Worm (Caenorhabditis elegans) whole organism, L4 larva: Measurements from ENCODE around the gene qars-1.
A peak's percentile ranks its signal among the peaks of the same experiment; 100 is the strongest.
"Not testable (repeated sequence)": the region's sequence is repeated elsewhere in the genome, so short reads cannot be mapped to it uniquely, and the experiment has no call there.

Experiments
- D1046.2 ChIP-seq: fragments of 200-800 bp; sonication (Bioruptor generic); IDR thresholded peaks from 2 replicates; pipeline ENCODE4 v1.3.6; 2022; ENCODE audit warnings: missing genetic modification characterization, missing compliant biosample characterization
- F44E2.7 ChIP-seq: fragments of 200-800 bp; sonication (Bioruptor generic); IDR thresholded peaks from 2 replicates; pipeline ENCODE4 v2.1.2; 2022; ENCODE audit warnings: missing genetic modification characterization, missing compliant biosample characterization
- T26A8.4 ChIP-seq: fragments of 200-800 bp; sonication (Bioruptor generic); IDR thresholded peaks from 2 replicates; pipeline ENCODE4 v1.3.6; 2022; ENCODE audit warnings: missing genetic modification characterization, missing compliant biosample characterization
- ZK546.5 ChIP-seq, 2 experiments: sonication (generic microtip); optimal IDR thresholded peaks; 2 replicates each; lab custom pipeline; 2017; ENCODE audit warnings: missing biosample characterization in 2 of 2, missing genetic modification characterization in 2 of 2
- aha-1 ChIP-seq: fragments of 150-350 bp; peaks from one replicate; lab custom pipeline; 2014; ENCODE audit warnings: missing biosample characterization, missing genetic modification characterization
- aly-2 ChIP-seq: sonication (generic microtip); optimal IDR thresholded peaks from 2 replicates; lab custom pipeline; 2018; ENCODE audit warnings: missing biosample characterization, missing genetic modification characterization
- cey-2 ChIP-seq: sonication (generic microtip); optimal IDR thresholded peaks from 3 replicates; lab custom pipeline; 2017; ENCODE audit warnings: missing genetic modification characterization, mild to moderate bottlenecking, missing compliant biosample characterization, antibody characterized with exemption, borderline replicate concordance; ENCODE audit not compliant: insufficient read depth
- daf-12 ChIP-seq: fragments of 150-350 bp; optimal IDR thresholded peaks from 2 replicates; lab custom pipeline; 2014; ENCODE audit warnings: missing biosample characterization, missing genetic modification reagents, missing genetic modification characterization
- daf-16 ChIP-seq, 3 experiments: sonication (generic microtip); optimal IDR thresholded peaks; 2 replicates each; lab custom pipeline; 2016 to 2017; ENCODE audit warnings: missing genetic modification characterization in 3 of 3, missing genetic modification reagents in 3 of 3, mild to moderate bottlenecking in 2 of 3, missing compliant biosample characterization in 2 of 3, missing biosample characterization in 1 of 3, moderate library complexity in 1 of 3
- daf-19 ChIP-seq: fragments of 200-800 bp; sonication (Bioruptor generic); conservative IDR thresholded peaks from 2 replicates; pipeline ENCODE4 v1.3.6; 2022; ENCODE audit warnings: missing genetic modification characterization, missing compliant biosample characterization
- egl-27 ChIP-seq: sonication (generic microtip); optimal IDR thresholded peaks from 3 replicates; lab custom pipeline; 2017; ENCODE audit warnings: missing biosample characterization, missing genetic modification reagents, missing genetic modification characterization
- gei-8 ChIP-seq: fragments of 200-800 bp; sonication (Bioruptor generic); optimal IDR thresholded peaks from 2 replicates; lab custom pipeline; 2018; ENCODE audit warnings: mild to moderate bottlenecking, missing genetic modification characterization, missing compliant biosample characterization
- hif-1 ChIP-seq, 2 experiments: sonication (generic microtip); optimal IDR thresholded peaks; 2 replicates each; lab custom pipeline; 2016 to 2017; ENCODE audit warnings: missing compliant biosample characterization in 2 of 2, missing genetic modification characterization in 2 of 2, missing genetic modification reagents in 2 of 2, missing genotype in 2 of 2, mild to moderate bottlenecking in 1 of 2
- hlh-30 ChIP-seq: sonication (generic microtip); optimal IDR thresholded peaks from 2 replicates; lab custom pipeline; 2017; ENCODE audit warnings: antibody characterized with exemption, mild to moderate bottlenecking, missing genetic modification characterization, missing compliant biosample characterization; ENCODE audit not compliant: insufficient read depth
- lin-13 ChIP-seq: fragments of 150-350 bp; optimal IDR thresholded peaks from 2 replicates; lab custom pipeline; 2014; ENCODE audit warnings: missing biosample characterization, missing genetic modification reagents, missing genetic modification characterization
- lin-38 ChIP-seq: fragments of 200-800 bp; sonication (Bioruptor generic); IDR thresholded peaks from 2 replicates; pipeline ENCODE4 v1.3.6; 2022; ENCODE audit warnings: missing genetic modification reagents, missing genetic modification characterization, missing compliant biosample characterization
- lir-3 ChIP-seq: sonication (generic microtip); optimal IDR thresholded peaks from 2 replicates; lab custom pipeline; 2016; ENCODE audit warnings: mild to moderate bottlenecking, missing genetic modification characterization, missing compliant biosample characterization
- madf-5 ChIP-seq, 2 experiments: fragments of 200-800 bp; sonication (Bioruptor generic); IDR thresholded peaks; 2 replicates each; pipeline ENCODE4 v1.3.6; 2022; ENCODE audit warnings: missing compliant biosample characterization in 2 of 2, missing genetic modification characterization in 2 of 2
- mdt-29 ChIP-seq: fragments of 200-800 bp; sonication (Bioruptor generic); IDR thresholded peaks from 2 replicates; pipeline ENCODE4 v1.3.6; 2022; ENCODE audit warnings: missing genetic modification reagents, missing genetic modification characterization, missing compliant biosample characterization
- mes-2 ChIP-seq: sonication (generic microtip); optimal IDR thresholded peaks from 2 replicates; lab custom pipeline; 2016; ENCODE audit warnings: missing genotype, mild to moderate bottlenecking, missing genetic modification characterization, missing compliant biosample characterization; ENCODE audit not compliant: poor library complexity, severe bottlenecking
- mxl-2 ChIP-seq: fragments of 200-800 bp; sonication (Bioruptor generic); conservative IDR thresholded peaks from 2 replicates; pipeline ENCODE4 v1.3.6; 2022; ENCODE audit warnings: missing genetic modification reagents, missing genetic modification characterization, missing compliant biosample characterization
- nhr-25 ChIP-seq: sonication (generic microtip); optimal IDR thresholded peaks from 2 replicates; lab custom pipeline; 2017; ENCODE audit warnings: missing genetic modification characterization, mild to moderate bottlenecking, missing compliant biosample characterization, antibody characterized with exemption, moderate library complexity, borderline replicate concordance; ENCODE audit not compliant: insufficient read depth
- nhr-76 ChIP-seq: fragments of 150-350 bp; optimal IDR thresholded peaks from 2 replicates; lab custom pipeline; 2014; ENCODE audit warnings: missing biosample characterization, missing genetic modification characterization
- pha-4 ChIP-seq, 2 experiments: fragments of 150-350 bp in 1 of 2; fragments of 200-800 bp in 1 of 2; sonication (Bioruptor generic) in 1 of 2; IDR thresholded peaks in 1 of 2; optimal IDR thresholded peaks in 1 of 2; 2 replicates each; pipeline versions ENCODE4 v1.3.6 to Lab custom; 2014 to 2022; ENCODE audit warnings: missing genetic modification characterization in 2 of 2, missing genetic modification reagents in 2 of 2, missing biosample characterization in 1 of 2, missing compliant biosample characterization in 1 of 2
- pqm-1 ChIP-seq: sonication (generic microtip); optimal IDR thresholded peaks from 2 replicates; lab custom pipeline; 2017; ENCODE audit warnings: missing biosample characterization, missing genetic modification characterization
- set-16 ChIP-seq: fragments of 200-800 bp; sonication (Bioruptor generic); IDR thresholded peaks from 2 replicates; pipeline ENCODE4 v1.3.6; 2022; ENCODE audit warnings: missing genetic modification reagents, missing genetic modification characterization, missing compliant biosample characterization
- snpc-1.2 ChIP-seq: fragments of 200-800 bp; sonication (Bioruptor generic); IDR thresholded peaks from 2 replicates; pipeline ENCODE4 v1.3.6; 2022; ENCODE audit warnings: missing genetic modification reagents, missing genetic modification characterization, missing compliant biosample characterization
- snpc-4 ChIP-seq: fragments of 150-350 bp; optimal IDR thresholded peaks from 2 replicates; lab custom pipeline; 2014; ENCODE audit warnings: missing biosample characterization, missing genetic modification characterization
- unc-130 ChIP-seq: sonication (generic microtip); optimal IDR thresholded peaks from 2 replicates; lab custom pipeline; 2016; ENCODE audit warnings: missing genetic modification reagents, missing genetic modification characterization, missing compliant biosample characterization
- unc-62 ChIP-seq, 3 experiments: fragments of 150-350 bp in 1 of 3; sonication (generic microtip); optimal IDR thresholded peaks in 2 of 3; peaks in 1 of 3; 1 replicate in 1 of 3; 2 replicates in 2 of 3; lab custom pipeline; 2014 to 2017; ENCODE audit warnings: missing biosample characterization in 3 of 3, missing genetic modification characterization in 3 of 3, missing genetic modification reagents in 3 of 3, missing genotype in 1 of 3
- vab-7 ChIP-seq: fragments of 200-800 bp; sonication (Bioruptor generic); IDR thresholded peaks from 2 replicates; pipeline ENCODE4 v1.3.6; 2022; ENCODE audit warnings: missing genetic modification reagents, missing genetic modification characterization, missing compliant biosample characterization
- zfp-3 ChIP-seq: fragments of 200-800 bp; sonication (Bioruptor generic); conservative IDR thresholded peaks from 2 replicates; pipeline ENCODE4 v1.3.6; 2022; ENCODE audit warnings: missing genetic modification reagents, missing genetic modification characterization, missing compliant biosample characterization
- ztf-11 ChIP-seq: fragments of 150-350 bp; optimal IDR thresholded peaks from 2 replicates; lab custom pipeline; 2014; ENCODE audit warnings: missing biosample characterization, missing genetic modification characterization
- ztf-7 ChIP-seq: fragments of 150-350 bp; optimal IDR thresholded peaks from 2 replicates; lab custom pipeline; 2014; ENCODE audit warnings: missing biosample characterization, missing genetic modification characterization

The qars-1 gene

DNA sequence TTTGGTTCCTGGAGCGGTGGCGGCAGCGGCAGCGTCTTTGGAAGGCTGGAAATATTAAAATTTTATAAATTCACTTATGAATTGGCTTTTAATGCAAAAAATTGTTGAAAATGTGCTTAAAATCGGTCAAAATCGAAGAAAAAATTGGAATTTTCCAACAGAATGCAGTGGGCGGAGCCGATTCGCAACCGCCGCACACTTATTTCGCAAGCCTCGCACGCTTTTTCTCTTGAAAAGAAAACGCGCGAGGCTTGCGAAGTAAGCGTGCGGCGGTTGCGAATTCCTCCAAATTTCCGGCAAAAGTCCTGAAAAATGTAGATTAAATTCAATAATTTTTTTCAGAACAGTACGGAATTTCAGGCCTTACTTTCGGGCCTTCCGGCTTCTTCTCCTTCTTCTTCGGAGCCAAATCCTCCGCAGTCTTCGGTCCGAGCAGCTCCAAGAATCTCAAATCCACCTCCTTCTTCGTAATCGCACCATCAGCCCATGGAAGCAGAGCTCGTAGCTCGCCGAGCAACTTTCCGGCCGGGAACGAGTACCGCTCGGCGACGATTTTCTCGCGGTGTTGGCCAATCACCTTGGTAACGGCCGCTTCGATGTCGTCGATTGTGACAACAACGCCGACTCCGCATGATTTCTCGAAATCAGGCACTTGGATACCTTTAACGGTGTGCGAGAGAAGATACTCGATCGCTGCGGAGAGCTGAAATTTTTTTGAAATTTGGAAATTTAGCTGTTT is 660 bp downstream of the qars-1 start:
- no peak for TF ChIP-seq ztf-11
- 0 out of 2 replicates have a peak, but pooled peaks have one; percentile 25 for TF ChIP-seq pha-4 (GFP tag; IDR thresholded peaks at IDR 0.05; lab: Robert Waterston, UW)
- TF ChIP-seq pha-4 (tag; optimal IDR thresholded peaks at IDR 0.05; lab: Kevin White, UChicago), result no peak
- no peak for TF ChIP-seq hlh-30 (tag; lab: Kevin White, UChicago)
- TF ChIP-seq mxl-2 (GFP tag; lab: Robert Waterston, UW), result no peak
- peak; percentile 42 for TF ChIP-seq lin-38 (GFP tag; lab: Robert Waterston, UW)
- TF ChIP-seq set-16 (GFP tag; lab: Robert Waterston, UW), result peak; percentile 80
- no peak for TF ChIP-seq gei-8
- TF ChIP-seq lir-3, result no peak
- TF ChIP-seq hif-1 (tag; optimal IDR thresholded peaks at IDR 0.05; lab: Kevin White, UChicago), result no peak
- peak; percentile 16; the same call in 1 of the 2 replicates for TF ChIP-seq snpc-1.2 (GFP tag; lab: Robert Waterston, UW)

DNA sequence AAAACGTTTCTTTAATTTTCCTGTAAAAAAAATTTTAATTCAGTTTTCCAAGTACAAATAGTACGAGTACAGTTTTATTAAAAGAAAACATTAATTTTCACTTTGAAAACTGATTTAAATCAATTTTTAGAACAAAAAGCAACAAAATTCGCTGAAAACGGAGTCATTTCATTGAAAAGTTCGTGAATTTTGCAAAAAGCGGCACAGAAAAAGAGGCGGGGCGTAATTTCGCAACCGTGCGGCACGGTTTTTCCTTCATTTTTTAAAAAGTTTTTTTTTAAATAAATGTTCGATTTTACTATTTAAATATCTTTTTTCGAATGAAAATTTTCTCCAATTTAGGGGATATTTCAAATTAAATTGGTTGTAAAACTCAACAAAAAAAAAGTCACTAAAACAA is 1.8 kb downstream of the qars-1 start:
- TF ChIP-seq daf-16 (GFP tag; optimal IDR thresholded peaks at IDR 0.05; lab: Kevin White, UChicago) (no peak), daf-16 (tag; optimal IDR thresholded peaks at IDR 0.05; lab: Kevin White, UChicago) (no peak)

DNA sequence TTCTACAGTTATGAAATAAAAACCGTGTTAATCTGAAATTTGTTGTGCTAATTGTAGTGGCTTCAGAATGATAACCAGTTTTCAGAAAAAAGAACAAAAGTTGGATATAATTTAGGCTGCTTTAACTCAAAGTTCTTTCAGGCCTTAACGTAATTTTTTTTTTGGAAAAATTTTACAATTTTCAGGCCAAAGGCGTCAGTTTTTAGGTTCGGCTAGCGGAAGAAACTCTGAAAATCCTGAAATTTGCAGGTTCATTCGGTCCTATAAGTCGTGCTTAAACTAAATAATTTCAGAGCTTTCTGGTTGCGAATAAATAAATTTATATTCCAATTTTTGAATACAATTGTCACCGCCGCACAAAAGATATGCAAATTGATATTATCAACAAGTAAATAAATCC is 4.8 kb downstream of the qars-1 start:
- no peak for TF ChIP-seq snpc-4
- 0 out of 2 replicates have a peak, but pooled peaks have one; percentile 22 for TF ChIP-seq lin-38 (GFP tag; lab: Robert Waterston, UW)
- TF ChIP-seq snpc-1.2 (GFP tag; lab: Robert Waterston, UW), result 0 out of 2 replicates have a peak, but pooled peaks have one; percentile 53
- TF ChIP-seq pqm-1 (tag; lab: Kevin White, UChicago), result no peak

DNA sequence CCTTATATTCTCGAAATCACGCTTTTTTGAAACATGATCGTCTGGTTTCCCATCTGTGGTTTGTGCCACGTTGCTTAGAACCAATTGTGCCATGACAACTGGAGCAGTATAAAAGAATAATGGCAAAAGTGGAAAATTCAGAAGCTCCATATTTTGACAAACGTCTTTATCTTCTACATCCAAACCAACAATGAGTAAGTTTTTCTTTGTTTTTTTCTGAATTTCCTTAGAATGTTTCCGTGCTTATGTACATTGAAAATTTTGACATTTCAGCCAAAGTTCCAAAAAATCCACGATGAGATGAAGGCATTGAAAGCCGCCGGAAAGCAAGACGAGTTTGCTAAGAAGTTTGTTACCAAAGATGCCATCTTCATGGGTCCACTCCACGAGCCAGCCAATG is 6.5 kb downstream of the qars-1 start, which contains the start of gene Y41E3.6:
TSS of gene Y41E3.6 (plus strand) at position 301 of the 400 bp plus-strand sequence.
- not testable (repeated sequence) for TF ChIP-seq ztf-11; F44E2.7; mes-2 (tag; lab: Kevin White, UChicago)

DNA sequence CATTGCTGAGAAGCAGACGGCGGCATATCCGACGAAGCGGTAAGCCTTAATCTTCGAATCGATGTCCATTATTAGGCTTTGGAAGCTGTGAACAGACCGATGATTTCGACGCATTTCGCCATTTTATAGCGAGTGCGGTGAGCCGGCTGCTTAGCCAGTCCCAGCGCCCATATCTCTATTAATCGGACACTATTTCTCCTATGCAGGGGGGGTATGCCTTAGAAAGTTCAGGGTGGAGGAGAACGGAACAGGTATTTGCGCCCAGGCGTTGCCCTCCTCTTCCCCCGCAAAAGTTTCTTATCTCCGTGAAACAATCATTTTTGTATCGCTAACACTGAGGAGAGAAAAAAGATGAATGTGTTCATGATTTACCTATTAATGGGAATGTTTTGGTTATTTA is 26.3 kb downstream of the qars-1 start, which contains the start of gene dpy-4:
TSS of gene dpy-4 (minus strand) at position 101 of the 400 bp plus-strand sequence.
- no peak for TF ChIP-seq egl-27
- TF ChIP-seq D1046.2 (GFP tag; lab: Robert Waterston, UW), result no peak
- TF ChIP-seq zfp-3 (GFP tag; lab: Robert Waterston, UW), result no peak

DNA sequence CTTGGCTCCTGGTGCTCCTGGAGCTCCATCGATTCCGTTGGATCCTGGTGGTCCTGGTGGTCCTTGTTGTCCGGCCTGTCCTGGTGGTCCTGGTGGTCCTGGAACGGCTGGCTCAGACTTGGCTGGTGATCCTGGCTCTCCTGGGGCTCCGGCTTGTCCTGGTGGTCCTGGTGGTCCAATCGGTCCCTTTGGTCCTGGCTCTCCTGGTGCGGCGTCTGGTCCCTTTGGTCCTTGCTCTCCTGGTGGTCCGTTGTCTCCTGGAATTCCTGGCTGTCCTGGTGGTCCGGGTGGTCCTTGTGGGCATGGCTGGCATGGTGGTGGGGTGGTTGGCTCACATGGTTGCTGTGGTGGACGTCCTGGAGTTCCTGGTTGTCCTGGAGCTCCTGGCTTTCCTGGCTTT is 27.1 kb downstream of the qars-1 start:
- peak; percentile 97 for TF ChIP-seq set-16 (GFP tag; lab: Robert Waterston, UW)
- TF ChIP-seq T26A8.4, result peak; percentile 62
- no peak for TF ChIP-seq gei-8
- 0 out of 4 replicates have a peak, but pooled peaks of 1 of the 2 experiments have one; percentile 63 for TF ChIP-seq madf-5 (GFP tag; IDR thresholded peaks at IDR 0.05; lab: Robert Waterston, UW)
- no peak for TF ChIP-seq vab-7
- no peak for TF ChIP-seq hif-1 (tag; optimal IDR thresholded peaks at IDR 0.05; lab: Kevin White, UChicago)

DNA sequence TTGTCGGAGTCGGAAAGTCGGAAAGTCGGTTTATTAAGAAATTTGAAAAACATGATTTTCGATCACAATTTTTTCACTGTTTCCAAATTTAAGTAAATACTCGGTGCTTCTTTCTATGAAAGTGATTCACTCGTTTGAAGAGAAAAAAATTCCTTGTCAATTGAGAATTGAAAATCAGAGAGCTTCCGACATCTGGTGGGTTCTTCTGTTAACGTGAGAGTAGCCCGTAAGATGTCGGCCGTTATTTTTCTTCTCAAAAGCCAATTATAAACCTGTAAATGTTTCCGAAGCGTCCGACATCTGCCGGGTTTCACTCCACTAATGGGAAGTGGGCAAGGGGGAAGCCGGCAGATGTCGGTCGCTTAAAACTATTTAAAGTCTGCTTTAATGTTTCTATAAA is 28.0 kb downstream of the qars-1 start:
- TF ChIP-seq aly-2 (tag; lab: Kevin White, UChicago) (no peak), daf-12 (tag; lab: Kevin White, UChicago) (no peak), unc-62 (GFP tag; optimal IDR thresholded peaks at IDR 0.05 in 1 of 2; lab: Kevin White, UChicago) (peak in 1 of 2 experiments; percentile 35), unc-62 (tag; optimal IDR thresholded peaks at IDR 0.05; lab: Kevin White, UChicago) (no peak), snpc-4 (peak; percentile 58), T26A8.4 (peak; percentile 70), D1046.2 (GFP tag; lab: Robert Waterston, UW) (no peak), ZK546.5 (tag; optimal IDR thresholded peaks at IDR 0.05; lab: Kevin White, UChicago) (no peak), vab-7 (no peak), lir-3 (no peak), cey-2 (tag; lab: Kevin White, UChicago) (no peak), aha-1 (tag; lab: Kevin White, UChicago) (peak; percentile 60), daf-19 (GFP tag; lab: Robert Waterston, UW) (no peak), unc-130 (GFP tag; lab: Kevin White, UChicago) (no peak), mdt-29 (GFP tag; lab: Robert Waterston, UW) (no peak), ztf-7 (tag; lab: Kevin White, UChicago) (no peak), lin-13 (GFP tag; lab: Kevin White, UChicago) (peak; percentile 42), nhr-76 (tag; lab: Kevin White, UChicago) (no peak), nhr-25 (tag; lab: Kevin White, UChicago) (no peak)
